Worm (Caenorhabditis elegans): Measurements from ENCODE around the gene znf-474.

ce11 chrX:12180681-12181080 is 31.0 kb downstream of the znf-474 start:
- TF ChIP-seq him-1 (tag; optimal IDR thresholded peaks at IDR 0.05) (no peak), dao-5 (tag; optimal IDR thresholded peaks at IDR 0.05) (no peak), W03F9.2 (tag; optimal IDR thresholded peaks at IDR 0.05) (no peak)

All from whole organism, L4/young adult.